Worm (Caenorhabditis elegans) whole organism, mixed stage, embryonic: ENCODE data around the gene dgat-2.

Source experiments
- M03D4.4 ChIP-seq: sonication (generic microtip); optimal IDR thresholded peaks from 2 replicates; lab custom pipeline; 2017; ENCODE audit warnings: mild to moderate bottlenecking, missing genetic modification characterization, missing compliant biosample characterization
- bed-3 ChIP-seq: fragments of 200-800 bp; sonication (Bioruptor generic); optimal IDR thresholded peaks from 3 replicates; lab custom pipeline; 2018; ENCODE audit warnings: mild to moderate bottlenecking, missing genetic modification characterization, moderate library complexity, missing compliant biosample characterization
- blmp-1 ChIP-seq: fragments of 150-350 bp; optimal IDR thresholded peaks from 2 replicates; lab custom pipeline; 2014; ENCODE audit warnings: missing biosample characterization, missing genetic modification characterization
- ceh-39 ChIP-seq: fragments of 150-350 bp; optimal IDR thresholded peaks from 2 replicates; lab custom pipeline; 2014; ENCODE audit warnings: missing biosample characterization, missing genetic modification characterization
- ceh-43 ChIP-seq: fragments of 200-800 bp; sonication (Bioruptor generic); optimal IDR thresholded peaks from 2 replicates; lab custom pipeline; 2018; ENCODE audit warnings: mild to moderate bottlenecking, missing genetic modification characterization, moderate library complexity, missing compliant biosample characterization
- ceh-83 ChIP-seq: fragments of 200-800 bp; sonication (Bioruptor generic); optimal IDR thresholded peaks from 2 replicates; lab custom pipeline; 2018; ENCODE audit warnings: mild to moderate bottlenecking, missing genetic modification characterization, missing compliant biosample characterization
- ces-1 ChIP-seq: fragments of 150-350 bp; optimal IDR thresholded peaks from 2 replicates; lab custom pipeline; 2014; ENCODE audit warnings: missing biosample characterization, missing genetic modification reagents, missing genetic modification characterization
- drap-1 ChIP-seq: fragments of 200-800 bp; sonication (Bioruptor generic); optimal IDR thresholded peaks from 3 replicates; lab custom pipeline; 2018; ENCODE audit warnings: mild to moderate bottlenecking, missing genetic modification characterization, missing compliant biosample characterization
- elt-3 ChIP-seq: fragments of 150-350 bp; optimal IDR thresholded peaks from 2 replicates; lab custom pipeline; 2014; ENCODE audit warnings: missing biosample characterization, missing genetic modification characterization
- flh-1 ChIP-seq: fragments of 200-800 bp; sonication (Bioruptor generic); optimal IDR thresholded peaks from 2 replicates; lab custom pipeline; 2018; ENCODE audit warnings: mild to moderate bottlenecking, missing genetic modification characterization, moderate library complexity, missing compliant biosample characterization
- ham-2 ChIP-seq: fragments of 200-800 bp; sonication (Bioruptor generic); optimal IDR thresholded peaks from 2 replicates; lab custom pipeline; 2018; ENCODE audit warnings: mild to moderate bottlenecking, missing genetic modification characterization, missing compliant biosample characterization
- hlh-1 ChIP-seq: fragments of 150-350 bp; optimal IDR thresholded peaks from 2 replicates; lab custom pipeline; 2014; ENCODE audit warnings: missing biosample characterization, missing genetic modification reagents, missing genetic modification characterization
- lin-13 ChIP-seq: fragments of 150-350 bp; optimal IDR thresholded peaks from 2 replicates; lab custom pipeline; 2014; ENCODE audit warnings: missing biosample characterization, missing genetic modification characterization
- lin-32 ChIP-seq: fragments of 200-800 bp; sonication (Bioruptor generic); optimal IDR thresholded peaks from 2 replicates; lab custom pipeline; 2018; ENCODE audit warnings: mild to moderate bottlenecking, missing genetic modification characterization, missing compliant biosample characterization
- lsy-2 ChIP-seq: fragments of 150-350 bp; optimal IDR thresholded peaks from 2 replicates; lab custom pipeline; 2014; ENCODE audit warnings: missing biosample characterization, missing genetic modification characterization
- mep-1 ChIP-seq: fragments of 150-350 bp; optimal IDR thresholded peaks from 2 replicates; lab custom pipeline; 2017; ENCODE audit warnings: missing biosample characterization, missing genetic modification reagents, missing genetic modification characterization, inconsistent platforms
- mls-2 ChIP-seq: sonication (generic microtip); optimal IDR thresholded peaks from 2 replicates; lab custom pipeline; 2016; ENCODE audit warnings: mild to moderate bottlenecking, missing genetic modification characterization, moderate library complexity, missing compliant biosample characterization
- nhr-12 ChIP-seq: fragments of 150-350 bp; optimal IDR thresholded peaks from 2 replicates; lab custom pipeline; 2014; ENCODE audit warnings: missing biosample characterization, missing genetic modification characterization
- nhr-2 ChIP-seq: fragments of 150-350 bp; optimal IDR thresholded peaks from 2 replicates; lab custom pipeline; 2014; ENCODE audit warnings: missing biosample characterization, missing genetic modification characterization
- nhr-237 ChIP-seq: fragments of 150-350 bp; optimal IDR thresholded peaks from 2 replicates; lab custom pipeline; 2014; ENCODE audit warnings: missing biosample characterization, missing genetic modification characterization
- nhr-28 ChIP-seq: fragments of 150-350 bp; optimal IDR thresholded peaks from 2 replicates; lab custom pipeline; 2014; ENCODE audit warnings: missing biosample characterization, missing genetic modification characterization
- nhr-76 ChIP-seq: sonication (generic microtip); optimal IDR thresholded peaks from 2 replicates; lab custom pipeline; 2017; ENCODE audit warnings: missing biosample characterization, missing genetic modification characterization
- pha-4 ChIP-seq: fragments of 150-350 bp; optimal IDR thresholded peaks from 2 replicates; lab custom pipeline; 2018; ENCODE audit warnings: missing biosample characterization, missing genetic modification reagents, missing genetic modification characterization
- sem-2 ChIP-seq: fragments of 200-800 bp; sonication (Bioruptor generic); optimal IDR thresholded peaks from 2 replicates; lab custom pipeline; 2018; ENCODE audit warnings: mild to moderate bottlenecking, missing genetic modification characterization, missing compliant biosample characterization
- snpc-4 ChIP-seq: fragments of 150-350 bp; optimal IDR thresholded peaks from 2 replicates; lab custom pipeline; 2014; ENCODE audit warnings: missing biosample characterization, missing genetic modification characterization
- sptf-1 ChIP-seq: sonication (generic microtip); optimal IDR thresholded peaks from 2 replicates; lab custom pipeline; 2017; ENCODE audit warnings: mild to moderate bottlenecking, missing genetic modification characterization, moderate library complexity, missing compliant biosample characterization
- tbx-8 ChIP-seq: fragments of 200-800 bp; sonication (Bioruptor generic); optimal IDR thresholded peaks from 2 replicates; lab custom pipeline; 2018; ENCODE audit warnings: mild to moderate bottlenecking, missing genetic modification characterization, moderate library complexity, missing compliant biosample characterization
- unc-120 ChIP-seq: sonication (generic microtip); optimal IDR thresholded peaks from 2 replicates; lab custom pipeline; 2017; ENCODE audit warnings: missing genetic modification characterization, missing compliant biosample characterization; ENCODE audit not compliant: poor library complexity, severe bottlenecking
- unc-39 ChIP-seq: fragments of 150-350 bp; optimal IDR thresholded peaks from 2 replicates; lab custom pipeline; 2014; ENCODE audit warnings: missing biosample characterization, missing genetic modification characterization
- unc-62 ChIP-seq: fragments of 150-350 bp; optimal IDR thresholded peaks from 2 replicates; lab custom pipeline; 2014; ENCODE audit warnings: missing biosample characterization, missing genetic modification reagents, missing genetic modification characterization
- zip-8 ChIP-seq: fragments of 150-350 bp; optimal IDR thresholded peaks from 2 replicates; lab custom pipeline; 2014; ENCODE audit warnings: missing biosample characterization, missing genetic modification characterization
- ztf-11 ChIP-seq: fragments of 150-350 bp; optimal IDR thresholded peaks from 2 replicates; lab custom pipeline; 2014; ENCODE audit warnings: missing biosample characterization, missing genetic modification characterization

dgat-2 gene

DNA sequence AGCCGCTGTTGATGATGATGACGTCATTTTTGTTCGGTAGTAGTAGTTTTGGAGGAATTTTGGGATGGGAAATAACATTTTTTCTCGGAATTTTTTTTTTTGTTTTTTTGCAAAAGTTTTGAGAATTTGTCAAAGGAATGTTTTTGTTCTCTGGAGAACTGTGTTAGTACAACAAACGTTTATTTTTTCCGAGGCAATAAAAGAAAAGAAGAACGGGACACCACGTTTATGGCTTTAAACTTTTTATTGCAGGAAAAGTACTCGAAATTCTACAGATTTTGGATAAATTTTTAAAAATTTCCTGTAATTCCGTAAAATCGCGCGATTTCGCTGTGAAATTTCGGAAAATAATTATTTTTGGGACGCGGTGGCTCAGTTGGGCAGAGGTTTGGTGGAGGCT lies 30.8 kb downstream of the dgat-2 start, which contains the start of gene F59A1.13:
TSS of gene F59A1.13 (minus strand) at position 101 of the 400 bp plus-strand sequence.
- no peak for TF ChIP-seq unc-62 (GFP tag; lab: Kevin White, UChicago)
- TF ChIP-seq zip-8 (tag; lab: Kevin White, UChicago) = peak; percentile 24

DNA sequence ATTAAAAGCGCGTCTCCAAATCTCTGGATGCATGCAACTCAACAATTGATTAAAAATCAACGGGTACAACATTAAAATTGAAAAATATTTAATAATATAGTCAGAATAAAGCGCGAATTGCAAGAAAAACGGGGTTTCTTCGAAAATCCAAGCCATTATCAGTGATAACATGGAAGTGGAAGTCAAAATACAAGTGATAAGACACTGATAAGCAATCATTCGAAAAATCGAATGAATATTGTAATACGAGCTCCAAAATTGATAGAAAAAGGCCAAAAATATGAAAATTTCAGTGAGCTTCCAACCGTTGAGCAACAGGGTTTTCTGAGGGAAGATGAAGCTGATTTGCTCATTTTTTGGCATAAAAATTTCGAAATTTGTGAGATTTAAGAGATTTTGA lies 34.2 kb downstream of the dgat-2 start:
- TF ChIP-seq nhr-237 (tag; lab: Kevin White, UChicago) (no peak), unc-39 (tag; lab: Kevin White, UChicago) (no peak), elt-3 (no peak), ztf-11 (tag; lab: Kevin White, UChicago) (no peak), lin-13 (tag; lab: Kevin White, UChicago) (no peak), lin-32 (no peak), nhr-2 (tag; lab: Kevin White, UChicago) (no peak), nhr-76 (tag; lab: Kevin White, UChicago) (no peak), ceh-83 (GFP tag; lab: Kevin White, UChicago) (no peak), snpc-4 (no peak), zip-8 (tag; lab: Kevin White, UChicago) (no peak), mls-2 (tag; lab: Kevin White, UChicago) (no peak), nhr-28 (no peak), lsy-2 (tag; lab: Kevin White, UChicago) (no peak), unc-62 (GFP tag; lab: Kevin White, UChicago) (no peak), hlh-1 (tag; lab: Kevin White, UChicago) (no peak)

- no peak for TF ChIP-seq nhr-28
- no peak for TF ChIP-seq nhr-12 (tag; lab: Kevin White, UChicago)
- no peak for TF ChIP-seq tbx-8
- TF ChIP-seq ham-2 (GFP tag; lab: Kevin White, UChicago) = no peak
- TF ChIP-seq drap-1 (GFP tag; lab: Kevin White, UChicago) = no peak
- no peak for TF ChIP-seq ztf-11 (tag; lab: Kevin White, UChicago)
- no peak for TF ChIP-seq mep-1 (tag; lab: Kevin White, UChicago)
- no peak for TF ChIP-seq unc-120
- TF ChIP-seq mls-2 (tag; lab: Kevin White, UChicago) = no peak
- TF ChIP-seq elt-3 = no peak
- no peak for TF ChIP-seq unc-39 (tag; lab: Kevin White, UChicago)
- no peak for TF ChIP-seq nhr-2 (tag; lab: Kevin White, UChicago)
- no peak for TF ChIP-seq pha-4 (tag; lab: Kevin White, UChicago)
- no peak for TF ChIP-seq lin-32
- no peak for TF ChIP-seq ceh-39 (tag; lab: Kevin White, UChicago)
- no peak for TF ChIP-seq ceh-83 (GFP tag; lab: Kevin White, UChicago)
- TF ChIP-seq hlh-1 (tag; lab: Kevin White, UChicago) = no peak
- no peak for TF ChIP-seq ces-1 (GFP tag; lab: Kevin White, UChicago)
- no peak for TF ChIP-seq ceh-43
Measured at ce11 chrV:17695802-17696201, 35.7 kb downstream of the dgat-2 start, which contains the start of gene Y26G10.1. TSS of gene Y26G10.1 (minus strand) at chrV:17695902.

ce11 chrV:17696753-17697152 lies 36.6 kb downstream of the dgat-2 start, which contains the start of gene spp-29:
TSS of gene spp-29 (minus strand) at chrV:17696853.
- TF ChIP-seq blmp-1 (tag; lab: Kevin White, UChicago) = no peak
- TF ChIP-seq M03D4.4 = no peak
- no peak for TF ChIP-seq elt-3
- TF ChIP-seq nhr-2 (tag; lab: Kevin White, UChicago) = no peak
- TF ChIP-seq unc-39 (tag; lab: Kevin White, UChicago) = no peak
- no peak for TF ChIP-seq ces-1 (GFP tag; lab: Kevin White, UChicago)
- TF ChIP-seq unc-120 = no peak
- TF ChIP-seq mls-2 (tag; lab: Kevin White, UChicago) = no peak
- no peak for TF ChIP-seq zip-8 (tag; lab: Kevin White, UChicago)
- no peak for TF ChIP-seq drap-1 (GFP tag; lab: Kevin White, UChicago)
- no peak for TF ChIP-seq nhr-237 (tag; lab: Kevin White, UChicago)
- TF ChIP-seq sptf-1 (tag; lab: Kevin White, UChicago) = no peak
- no peak for TF ChIP-seq snpc-4
- no peak for TF ChIP-seq ceh-39 (tag; lab: Kevin White, UChicago)
- TF ChIP-seq bed-3 = no peak
- no peak for TF ChIP-seq flh-1 (GFP tag; lab: Kevin White, UChicago)
- TF ChIP-seq unc-62 (GFP tag; lab: Kevin White, UChicago) = no peak
- TF ChIP-seq nhr-12 (tag; lab: Kevin White, UChicago) = no peak
- no peak for TF ChIP-seq ztf-11 (tag; lab: Kevin White, UChicago)
- no peak for TF ChIP-seq sem-2 (GFP tag; lab: Kevin White, UChicago)
- TF ChIP-seq, all 35 proteins: peak for 0
